Worm (Caenorhabditis elegans) whole organism, young adult: ENCODE data around the gene cbp-1.

ENCODE experiments used
- F10E7.11 ChIP-seq: sonication (generic microtip); optimal IDR thresholded peaks from 2 replicates; lab custom pipeline; 2017; ENCODE audit warnings: mild to moderate bottlenecking, missing genetic modification characterization, moderate library complexity, missing compliant biosample characterization
- T26A5.8 ChIP-seq: sonication (generic microtip); optimal IDR thresholded peaks from 2 replicates; lab custom pipeline; 2016; ENCODE audit warnings: missing genetic modification characterization, missing compliant biosample characterization
- Y56A3A.18 ChIP-seq: fragments of 200-800 bp; sonication (Bioruptor generic); IDR thresholded peaks from 2 replicates; pipeline ENCODE4 v1.3.6; 2022; ENCODE audit warnings: missing genetic modification reagents, missing genetic modification characterization, missing compliant biosample characterization
- aptf-2 ChIP-seq: fragments of 200-800 bp; sonication (Bioruptor generic); conservative IDR thresholded peaks from 2 replicates; pipeline ENCODE4 v1.3.6; 2022; ENCODE audit warnings: missing genetic modification reagents, missing genetic modification characterization, missing compliant biosample characterization
- dox-1 ChIP-seq: fragments of 200-800 bp; sonication (Bioruptor generic); IDR thresholded peaks from 2 replicates; pipeline ENCODE4 v1.3.6; 2022; ENCODE audit warnings: missing genetic modification reagents, missing genetic modification characterization, missing compliant biosample characterization
- dpl-1 ChIP-seq: fragments of 150-350 bp; optimal IDR thresholded peaks from 2 replicates; lab custom pipeline; 2014; ENCODE audit warnings: missing biosample characterization, missing genetic modification reagents, missing genetic modification characterization
- efl-1 ChIP-seq: fragments of 150-350 bp; optimal IDR thresholded peaks from 2 replicates; lab custom pipeline; 2014; ENCODE audit warnings: missing biosample characterization, missing genetic modification reagents, missing genetic modification characterization
- let-526 ChIP-seq: fragments of 200-800 bp; sonication (Bioruptor generic); IDR thresholded peaks from 2 replicates; pipeline ENCODE4 v1.3.6; 2022; ENCODE audit warnings: missing genetic modification reagents, missing genetic modification characterization, missing compliant biosample characterization
- nhr-179 ChIP-seq: sonication (generic microtip); optimal IDR thresholded peaks from 2 replicates; lab custom pipeline; 2016; ENCODE audit warnings: mild to moderate bottlenecking, missing genetic modification characterization, missing compliant biosample characterization
- nhr-90 ChIP-seq: sonication (generic microtip); optimal IDR thresholded peaks from 2 replicates; lab custom pipeline; 2016; ENCODE audit warnings: missing genotype, mild to moderate bottlenecking, missing genetic modification characterization, missing compliant biosample characterization
- unc-62 ChIP-seq: fragments of 150-350 bp; optimal IDR thresholded peaks from 2 replicates; lab custom pipeline; 2014; ENCODE audit warnings: missing biosample characterization, missing genetic modification reagents, missing genetic modification characterization

- TF ChIP-seq Y56A3A.18 (GFP tag; lab: Robert Waterston, UW) (no peak), F10E7.11 (tag; lab: Kevin White, UChicago) (no peak), nhr-179 (tag; lab: Kevin White, UChicago) (no peak), unc-62 (GFP tag; lab: Kevin White, UChicago) (no peak), nhr-90 (tag; lab: Kevin White, UChicago) (no peak), aptf-2 (GFP tag; lab: Robert Waterston, UW) (no peak), dox-1 (GFP tag; lab: Robert Waterston, UW) (peak; percentile 41), let-526 (GFP tag; lab: Robert Waterston, UW) (no peak), dpl-1 (GFP tag; lab: Kevin White, UChicago) (peak; percentile 79), T26A5.8 (tag; lab: Kevin White, UChicago) (no peak), efl-1 (GFP tag; lab: Kevin White, UChicago) (peak; percentile 94)
Observed at ce11 chrIII:9758848-9759247, 7.5 kb upstream of the cbp-1 start, which contains the start of gene rmd-1.
